Worm (Caenorhabditis elegans): ENCODE results near the gene ZK809.8.

ZK809.8 gene

DNA sequence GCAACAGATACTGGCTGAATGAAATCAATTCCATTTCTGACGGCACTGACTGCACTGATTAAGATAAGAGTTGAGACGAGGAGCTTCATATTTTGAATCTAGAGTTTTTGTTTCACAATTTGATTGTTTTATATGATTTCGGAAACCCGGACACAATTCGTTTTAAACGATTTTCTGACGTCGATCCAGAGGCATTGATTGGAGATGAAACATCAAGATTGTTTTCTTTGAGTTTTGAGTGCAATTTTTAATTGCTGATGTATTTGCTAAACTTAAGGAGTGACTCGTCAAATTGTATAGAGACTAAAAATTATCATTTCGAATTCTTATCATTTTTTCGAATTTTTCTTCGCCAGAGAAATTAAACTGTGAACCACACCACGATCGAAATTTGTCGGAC, 21.0 kb downstream of the ZK809.8 start, which contains the start of gene lys-6:
TSS of gene lys-6 (minus strand) at position 101 of the 400 bp plus-strand sequence.
- no peak for TF ChIP-seq K02D7.2 (tag; optimal IDR thresholded peaks at IDR 0.05)
- no peak for TF ChIP-seq ztf-16 (tag; optimal IDR thresholded peaks at IDR 0.05)
- TF ChIP-seq ceh-9 (tag; optimal IDR thresholded peaks at IDR 0.05) = no peak
- TF ChIP-seq ceh-2 (tag; optimal IDR thresholded peaks at IDR 0.05) = no peak
- no peak for TF ChIP-seq fkh-10 (GFP tag; optimal IDR thresholded peaks at IDR 0.05)
- TF ChIP-seq tbx-7 (tag; optimal IDR thresholded peaks at IDR 0.05) = no peak
- TF ChIP-seq lin-11 (tag; optimal IDR thresholded peaks at IDR 0.05) = no peak
- TF ChIP-seq dve-1 (tag; optimal IDR thresholded peaks at IDR 0.05) = no peak
- TF ChIP-seq hlh-15 (tag; optimal IDR thresholded peaks at IDR 0.05) = no peak
- TF ChIP-seq elt-4 (tag; optimal IDR thresholded peaks at IDR 0.05) = no peak
- no peak for TF ChIP-seq lim-6 (tag; optimal IDR thresholded peaks at IDR 0.05)
- no peak for TF ChIP-seq sox-4 (tag; optimal IDR thresholded peaks at IDR 0.05)
- no peak for TF ChIP-seq hlh-8 (tag; optimal IDR thresholded peaks at IDR 0.05)
- TF ChIP-seq tbx-2 (tag; optimal IDR thresholded peaks at IDR 0.05) = no peak
- TF ChIP-seq ceh-45 (GFP tag; IDR thresholded peaks at IDR 0.05) = no peak
- no peak for TF ChIP-seq ceh-34 (tag; optimal IDR thresholded peaks at IDR 0.05)
- no peak for TF ChIP-seq gmeb-2 (tag; optimal IDR thresholded peaks at IDR 0.05)
- no peak for TF ChIP-seq dmd-4 (tag; optimal IDR thresholded peaks at IDR 0.05; ENCODE audit: borderline replicate concordance)
- TF ChIP-seq unc-42 (tag; optimal IDR thresholded peaks at IDR 0.05) = no peak

DNA sequence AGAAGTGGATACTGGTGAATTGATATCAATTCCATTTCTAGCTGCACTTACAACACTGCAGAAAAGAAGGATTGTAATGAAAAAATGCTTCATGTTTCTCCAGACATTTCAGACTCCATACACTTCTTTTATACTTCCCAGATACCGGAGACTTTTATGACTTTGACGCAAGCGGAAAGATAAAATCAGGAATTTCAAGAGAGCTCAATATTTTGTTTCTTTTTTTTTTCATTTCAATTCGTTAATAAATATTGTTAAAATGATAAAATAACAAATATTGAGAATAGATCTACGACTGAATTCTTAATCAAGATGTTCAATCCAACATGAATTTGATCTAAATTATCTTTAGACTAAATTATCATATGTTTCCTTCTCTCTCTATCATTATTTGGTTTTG, 23.4 kb downstream of the ZK809.8 start, which contains the start of gene lys-5:
TSS of gene lys-5 (minus strand) at position 101 of the 400 bp plus-strand sequence.
- no peak for TF ChIP-seq elt-2 (tag; optimal IDR thresholded peaks at IDR 0.05)
- TF ChIP-seq hlh-13 (GFP tag; optimal IDR thresholded peaks at IDR 0.05) = no peak
- no peak for TF ChIP-seq ceh-45 (GFP tag; IDR thresholded peaks at IDR 0.05)
- TF ChIP-seq pqm-1 (tag; optimal IDR thresholded peaks at IDR 0.05) = no peak
- no peak for TF ChIP-seq mec-3 (tag; optimal IDR thresholded peaks at IDR 0.05; ENCODE audit: borderline replicate concordance)
- no peak for TF ChIP-seq ceh-2 (tag; optimal IDR thresholded peaks at IDR 0.05)
- no peak for TF ChIP-seq unc-42 (tag; optimal IDR thresholded peaks at IDR 0.05)
- TF ChIP-seq ets-4 (tag; optimal IDR thresholded peaks at IDR 0.05) = no peak
- TF ChIP-seq fax-1 (tag; optimal IDR thresholded peaks at IDR 0.05) = no peak
- no peak for TF ChIP-seq fkh-6 (tag; optimal IDR thresholded peaks at IDR 0.05)
- TF ChIP-seq ceh-18 (tag; optimal IDR thresholded peaks at IDR 0.05) = no peak

DNA sequence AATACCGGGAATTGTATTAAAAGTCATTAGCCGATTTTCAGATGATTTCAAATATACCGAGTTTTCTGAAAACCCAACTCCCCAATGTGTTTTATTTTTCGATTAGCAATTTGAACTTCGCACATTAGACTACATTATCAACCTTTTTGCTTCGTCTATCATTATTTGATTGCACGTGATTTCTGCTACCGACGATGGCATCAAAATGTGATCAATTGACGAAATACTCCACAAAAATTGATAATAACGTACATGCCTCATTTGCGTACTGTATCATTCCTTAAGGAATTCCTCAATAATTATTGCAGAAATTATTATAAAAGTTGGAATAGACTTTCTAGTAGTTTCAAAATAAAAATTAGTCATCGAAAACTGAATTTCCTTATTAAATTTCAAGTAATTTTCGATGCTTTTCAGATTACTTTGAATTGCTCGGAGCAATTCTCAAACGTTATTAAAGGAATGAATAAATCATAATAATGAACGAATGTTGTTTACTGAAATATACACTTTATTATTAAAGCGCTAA, 25.0 kb downstream of the ZK809.8 start:
- TF ChIP-seq elt-2 (tag; optimal IDR thresholded peaks at IDR 0.05) (no peak), hlh-15 (tag; optimal IDR thresholded peaks at IDR 0.05) (no peak), sdc-2 (tag; optimal IDR thresholded peaks at IDR 0.05) (no peak), C08G9.2 (tag; optimal IDR thresholded peaks at IDR 0.05) (no peak), dmd-4 (tag; optimal IDR thresholded peaks at IDR 0.05; ENCODE audit: borderline replicate concordance) (no peak)

DNA sequence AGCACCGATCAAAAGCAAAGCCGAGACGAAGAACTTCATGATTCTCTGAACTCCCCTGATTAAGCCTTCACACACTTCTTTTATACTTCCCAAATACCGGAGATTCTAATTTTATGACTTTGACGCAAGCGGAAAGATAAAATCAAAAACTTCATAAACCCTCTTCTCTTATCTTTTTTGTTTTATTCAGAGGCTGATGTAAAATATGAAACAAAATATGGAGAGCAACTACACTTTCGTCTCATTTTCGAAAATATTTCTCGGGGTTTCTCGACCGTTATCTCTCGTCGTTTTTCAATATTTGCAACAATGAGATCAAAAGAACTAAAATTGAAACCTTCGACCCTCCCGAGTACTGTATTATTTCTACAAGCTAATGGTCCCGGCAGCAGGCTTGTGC, 25.8 kb downstream of the ZK809.8 start, which contains the start of gene lys-4:
TSS of gene lys-4 (minus strand) at position 115 of the 400 bp plus-strand sequence.
- no peak for TF ChIP-seq ama-1 (optimal IDR thresholded peaks at IDR 0.05)

DNA sequence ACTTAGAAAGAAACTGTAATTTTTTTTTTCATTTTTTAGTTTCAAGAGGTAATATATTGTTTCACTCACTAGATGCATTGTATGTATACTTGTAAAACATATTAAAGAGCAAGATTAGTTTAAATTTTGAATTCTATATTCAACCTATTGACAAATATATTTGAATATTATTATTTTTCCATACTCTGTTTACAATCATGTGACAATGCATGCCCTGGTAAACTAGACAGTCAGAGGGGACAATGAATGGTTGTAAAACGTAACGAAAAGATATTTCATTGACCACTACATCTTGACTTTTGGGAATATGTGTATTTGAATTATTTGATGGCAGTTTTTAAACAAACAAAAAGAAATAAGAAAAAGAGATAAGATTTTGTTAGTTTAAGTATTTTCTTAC, 26.5 kb downstream of the ZK809.8 start:
- no peak for TF ChIP-seq hlh-6 (tag; optimal IDR thresholded peaks at IDR 0.05)
- TF ChIP-seq che-1 (tag; optimal IDR thresholded peaks at IDR 0.05) = no peak
- no peak for TF ChIP-seq C08G9.2 (tag; optimal IDR thresholded peaks at IDR 0.05)
- TF ChIP-seq nfya-1 (tag; optimal IDR thresholded peaks at IDR 0.05) = no peak
- TF ChIP-seq ahr-1 (tag; optimal IDR thresholded peaks at IDR 0.05) = no peak
- no peak for TF ChIP-seq madf-2 (tag; optimal IDR thresholded peaks at IDR 0.05)
- TF ChIP-seq dve-1 (tag; optimal IDR thresholded peaks at IDR 0.05) = no peak
- TF ChIP-seq fkh-6 (tag; optimal IDR thresholded peaks at IDR 0.05) = no peak
- TF ChIP-seq Y22D7AL.16 (tag; optimal IDR thresholded peaks at IDR 0.05) = no peak
- TF ChIP-seq tbx-2 (tag; optimal IDR thresholded peaks at IDR 0.05) = no peak
- TF ChIP-seq ttx-3 (tag; optimal IDR thresholded peaks at IDR 0.05) = no peak
- no peak for TF ChIP-seq K02D7.2 (tag; optimal IDR thresholded peaks at IDR 0.05)
- no peak for TF ChIP-seq npax-4 (tag; optimal IDR thresholded peaks at IDR 0.05)
- no peak for TF ChIP-seq sdc-2 (tag; optimal IDR thresholded peaks at IDR 0.05)
- TF ChIP-seq unc-86 (tag; optimal IDR thresholded peaks at IDR 0.05) = no peak
- TF ChIP-seq K09A11.1 (tag; optimal IDR thresholded peaks at IDR 0.05; ENCODE audit: insufficient read depth) = no peak
- TF ChIP-seq C38D4.7 (GFP tag; optimal IDR thresholded peaks at IDR 0.05) = no peak
- TF ChIP-seq fax-1 (tag; optimal IDR thresholded peaks at IDR 0.05) = no peak
- TF ChIP-seq pqm-1 (tag; optimal IDR thresholded peaks at IDR 0.05) = no peak

All from whole organism, late embryonic.